Worm (Caenorhabditis elegans): ENCODE data around the gene F53B3.6.

F53B3.6 gene

ce11 chrX:2863946-2864345 is at the start of gene F53B3.6:
Gene F53B3.6 (plus strand): TSS chrX:2864229.
- no peak for TF ChIP-seq unc-62 (GFP tag; optimal IDR thresholded peaks at IDR 0.05)

DNA sequence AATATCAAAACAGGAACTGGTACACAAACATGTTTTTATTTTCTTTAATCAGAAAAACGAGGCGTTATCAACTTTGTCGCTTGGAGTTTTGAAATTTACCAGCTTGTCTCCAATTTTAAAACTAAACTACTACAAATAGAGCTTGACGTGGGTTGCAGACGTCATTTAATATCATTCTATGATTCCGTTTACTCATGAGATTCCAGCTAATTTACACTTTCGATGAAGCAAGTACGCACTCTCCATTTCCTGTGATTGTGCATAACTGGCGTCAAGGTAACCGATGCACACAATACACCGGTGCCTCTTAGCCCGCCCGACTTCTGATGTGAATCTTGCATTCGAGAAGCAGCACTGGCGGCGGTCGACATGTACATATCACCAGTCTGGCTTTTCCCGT is 45.1 kb upstream of the F53B3.6 start:
- TF ChIP-seq unc-62 (GFP tag; optimal IDR thresholded peaks at IDR 0.05) = no peak

DNA sequence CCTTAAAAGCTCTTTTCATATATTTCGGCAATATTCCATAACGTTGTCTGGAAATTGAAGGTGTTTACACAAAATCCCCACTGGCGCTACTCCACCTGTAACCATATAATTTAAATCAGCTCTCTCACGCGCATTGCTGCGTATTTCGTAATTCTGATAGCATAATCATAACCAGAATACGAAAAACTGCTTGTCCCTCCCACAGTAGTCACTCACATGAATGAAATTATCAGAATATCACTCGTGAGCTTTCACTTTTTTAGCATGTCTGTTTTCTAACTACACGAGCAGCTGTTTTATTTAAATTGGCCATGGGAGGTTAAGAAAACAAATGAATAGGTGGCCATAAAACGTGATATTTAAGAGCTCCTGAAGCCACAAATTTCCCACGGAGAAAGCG is 44.3 kb upstream of the F53B3.6 start:
- TF ChIP-seq unc-62 (GFP tag; optimal IDR thresholded peaks at IDR 0.05) = no peak

ce11 chrX:2820148-2820547 is 43.9 kb upstream of the F53B3.6 start, which contains the start of gene tsp-6:
Gene tsp-6 (plus strand): TSS chrX:2820448.
- no peak for TF ChIP-seq unc-62 (GFP tag; optimal IDR thresholded peaks at IDR 0.05)

ce11 chrX:2826337-2826736 is 37.7 kb upstream of the F53B3.6 start:
- TF ChIP-seq unc-62 (GFP tag; optimal IDR thresholded peaks at IDR 0.05) = no peak

- no peak for TF ChIP-seq unc-62 (GFP tag; optimal IDR thresholded peaks at IDR 0.05)
Observed at ce11 chrX:2827702-2828182, 36.3 kb upstream of the F53B3.6 start, which contains the start of gene ssr-2. Gene ssr-2 (minus strand): TSS chrX:2827752.

DNA sequence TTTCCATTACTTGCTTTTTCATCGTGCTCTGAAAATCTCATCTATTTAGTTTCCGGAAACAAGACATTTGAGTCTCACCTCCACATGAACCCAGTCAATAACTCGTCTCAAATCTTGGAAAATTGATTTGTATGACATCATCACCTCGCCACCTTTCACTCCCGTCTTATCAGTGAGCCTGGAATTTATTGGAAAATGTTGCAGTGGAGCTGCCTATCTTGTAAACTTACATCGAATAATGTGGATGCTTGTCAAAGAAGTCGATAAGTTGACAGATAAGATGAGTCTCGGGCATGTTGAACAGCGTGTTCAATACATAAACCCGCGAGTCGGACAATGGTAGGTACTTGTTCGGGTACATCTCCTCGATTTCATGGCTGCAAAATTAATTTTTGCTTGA is 27.3 kb upstream of the F53B3.6 start:
- TF ChIP-seq unc-62 (GFP tag; optimal IDR thresholded peaks at IDR 0.05) = no peak

- TF ChIP-seq unc-62 (GFP tag; optimal IDR thresholded peaks at IDR 0.05) = no peak
Observed at ce11 chrX:2837477-2837876, 26.6 kb upstream of the F53B3.6 start.

DNA sequence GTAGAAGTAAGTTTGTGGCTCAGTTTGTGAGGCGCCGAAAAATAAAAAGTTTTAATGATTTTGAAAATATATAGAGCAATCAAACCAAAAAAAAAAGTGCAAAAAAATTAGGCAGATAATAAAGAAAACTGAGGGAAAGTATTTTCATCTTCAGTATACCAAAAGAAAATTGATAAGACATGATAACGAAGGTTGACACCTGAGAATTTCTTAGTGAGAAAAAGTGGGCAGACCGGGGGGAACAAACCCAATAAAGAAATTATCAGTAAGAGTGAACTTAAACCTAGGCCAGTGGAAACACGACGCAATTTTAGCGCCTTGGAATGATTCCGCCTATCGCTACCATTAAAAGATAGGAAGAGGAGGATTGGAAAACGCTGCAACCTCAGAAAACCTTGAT is 25.4 kb upstream of the F53B3.6 start:
- no peak for TF ChIP-seq unc-62 (GFP tag; optimal IDR thresholded peaks at IDR 0.05)

ce11 chrX:2840287-2840686 is 23.7 kb upstream of the F53B3.6 start, which contains the start of gene Y71H10B.1:
Gene Y71H10B.1 (minus strand): TSS chrX:2840292.
- no peak for TF ChIP-seq unc-62 (GFP tag; optimal IDR thresholded peaks at IDR 0.05)

DNA sequence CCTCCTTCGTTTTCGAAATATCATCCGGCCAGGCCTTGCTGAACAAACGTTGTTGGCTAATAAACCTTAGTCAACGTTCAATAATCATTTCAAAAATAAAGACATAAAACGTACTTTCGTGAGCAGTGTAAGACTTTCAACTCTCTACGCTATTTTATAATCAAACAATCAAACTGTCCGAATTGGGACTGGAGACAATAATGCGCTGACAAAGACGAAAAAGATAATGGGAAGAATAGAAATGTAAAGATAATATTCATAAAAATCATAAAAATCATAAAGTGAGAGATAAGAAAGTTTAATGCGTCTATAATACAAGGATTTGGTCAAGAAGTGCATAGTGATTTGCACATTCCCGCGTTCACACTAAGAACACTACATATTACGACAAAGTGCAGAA is 22.3 kb upstream of the F53B3.6 start:
- TF ChIP-seq unc-62 (GFP tag; optimal IDR thresholded peaks at IDR 0.05) = no peak

DNA sequence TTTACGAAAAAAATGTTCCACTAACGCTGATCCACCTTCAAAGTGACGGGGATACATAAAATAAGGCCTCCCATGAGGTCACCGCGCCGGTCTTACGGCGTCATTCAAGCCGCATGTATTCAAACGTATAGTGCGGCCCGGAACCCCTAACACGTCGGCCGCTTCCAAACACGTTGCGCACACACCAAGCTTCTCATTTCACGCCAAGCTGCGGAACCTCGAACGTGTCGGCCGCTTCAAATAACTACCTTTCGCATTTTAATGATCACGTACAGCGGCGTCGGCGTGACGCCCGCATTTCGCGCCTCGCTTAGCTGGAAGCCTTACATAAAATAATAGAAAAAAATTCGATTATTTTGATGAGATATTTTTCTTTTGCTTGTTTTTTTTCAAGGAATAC is 20.5 kb upstream of the F53B3.6 start:
- no peak for TF ChIP-seq unc-62 (GFP tag; optimal IDR thresholded peaks at IDR 0.05)

ce11 chrX:2852388-2852908 is 11.6 kb upstream of the F53B3.6 start, which contains the start of gene kin-29:
Gene kin-29 (minus strand): TSS chrX:2852438.
- TF ChIP-seq unc-62 (GFP tag; optimal IDR thresholded peaks at IDR 0.05) = no peak

DNA sequence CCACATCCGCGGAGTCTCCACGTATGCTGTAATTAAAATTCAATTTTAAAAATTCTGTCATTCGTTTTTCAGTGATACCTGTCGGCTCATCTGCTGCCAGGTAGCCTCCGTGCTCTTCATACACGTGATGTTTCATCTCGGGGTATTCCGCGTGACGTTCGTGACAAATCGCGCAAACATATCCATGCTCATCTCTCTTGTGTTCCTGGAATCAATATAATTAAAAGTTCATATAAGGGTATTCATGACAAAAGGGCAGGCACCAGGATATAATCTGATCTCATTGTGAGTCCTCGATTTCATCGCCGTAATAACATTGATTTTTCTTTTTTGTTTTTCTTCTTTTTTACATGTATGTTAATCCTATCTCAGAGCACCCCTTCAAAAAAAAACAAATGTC is 10.1 kb upstream of the F53B3.6 start:
- no peak for TF ChIP-seq unc-62 (GFP tag; optimal IDR thresholded peaks at IDR 0.05)

DNA sequence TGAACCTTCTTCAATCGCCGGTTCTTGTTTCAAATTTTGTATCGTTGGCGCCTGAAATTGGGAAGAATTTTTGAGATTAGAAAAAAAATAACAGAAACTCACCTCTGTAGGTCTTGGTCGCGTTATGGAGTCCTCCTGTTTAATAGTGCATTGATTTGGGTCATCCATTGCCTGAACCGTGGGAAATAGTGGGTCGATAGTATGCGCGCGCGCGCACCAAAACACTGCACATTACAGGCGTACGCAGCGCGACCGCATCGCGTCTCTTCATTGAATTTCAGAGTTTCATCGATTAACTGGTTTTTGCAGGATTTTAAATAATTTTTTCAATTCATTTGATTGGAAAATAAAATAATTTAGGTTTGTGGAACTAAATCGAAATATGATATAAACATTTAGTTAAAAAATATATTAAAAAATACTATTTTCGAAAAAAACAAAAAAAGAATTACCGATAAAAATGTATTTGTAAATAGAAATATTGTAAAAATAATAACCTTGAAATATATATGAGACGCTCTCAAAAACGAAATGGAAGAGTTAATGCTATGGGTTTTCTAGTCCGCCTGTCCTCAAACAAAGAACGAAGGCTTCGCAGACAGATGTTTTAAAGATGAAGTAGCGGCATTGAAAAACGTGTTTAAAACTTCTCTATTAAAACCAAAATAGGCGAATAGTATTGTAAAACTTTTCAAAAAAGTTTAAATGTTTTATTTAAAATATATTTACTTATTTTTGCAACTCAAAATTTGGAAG is 6.8 kb upstream of the F53B3.6 start, which contains the start of gene tra-4:
TSS of gene tra-4 (minus strand) at position 534 of the 756 bp plus-strand sequence.
- TF ChIP-seq unc-62 (GFP tag; optimal IDR thresholded peaks at IDR 0.05) = no peak

DNA sequence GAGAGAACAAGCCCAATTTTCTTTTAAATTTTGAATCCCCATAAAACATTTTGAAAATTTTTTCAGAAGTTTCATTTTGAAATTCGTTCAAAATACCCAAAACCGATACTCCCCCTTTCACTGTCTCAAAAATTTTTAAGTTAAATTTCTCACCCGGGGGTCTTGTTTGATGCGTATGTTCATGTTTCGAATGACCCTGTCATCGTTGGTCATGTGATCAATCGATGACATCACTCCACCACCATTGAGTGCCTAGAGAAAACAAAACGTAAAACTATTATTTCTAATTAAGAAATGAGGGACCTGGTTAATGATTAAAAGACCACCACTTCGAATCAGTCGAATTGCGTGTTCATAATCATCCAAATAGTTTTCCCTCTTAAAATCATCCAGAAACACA is 5.6 kb upstream of the F53B3.6 start:
- no peak for TF ChIP-seq unc-62 (GFP tag; optimal IDR thresholded peaks at IDR 0.05)

DNA sequence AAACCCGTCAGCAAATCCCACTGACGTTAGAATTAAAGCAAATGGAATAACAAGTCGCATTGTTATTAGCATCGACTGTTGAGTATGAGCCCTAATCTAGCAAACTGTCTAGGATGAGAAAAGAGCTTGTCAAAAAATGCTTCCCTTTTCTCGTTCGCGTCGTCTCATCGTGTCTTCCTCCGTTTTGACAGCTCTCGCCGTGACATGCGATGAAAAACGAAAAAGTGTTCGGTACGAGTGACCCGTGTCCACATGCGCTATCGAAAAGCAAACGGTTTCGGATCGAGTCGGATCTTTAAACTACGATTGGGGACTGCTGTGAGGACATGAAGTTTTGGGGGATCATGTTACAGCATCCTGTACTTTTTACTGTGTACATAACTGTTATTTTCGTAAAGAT is 1.7 kb upstream of the F53B3.6 start, which contains the start of gene comt-1:
TSS of gene comt-1 (minus strand) at position 101 of the 400 bp plus-strand sequence.
- TF ChIP-seq unc-62 (GFP tag; optimal IDR thresholded peaks at IDR 0.05) = no peak
